Worm (Caenorhabditis elegans) whole organism, late embryonic: Measurements from ENCODE around the gene B0198.2.
A peak's percentile ranks its signal among the peaks of the same experiment; 100 is the strongest.

Source experiments
- C08G9.2 ChIP-seq: sonication (generic microtip); optimal IDR thresholded peaks from 2 replicates; lab custom pipeline; 2016; ENCODE audit warnings: mild to moderate bottlenecking, missing genetic modification characterization, moderate library complexity, missing compliant biosample characterization
- C38D4.7 ChIP-seq: fragments of 200-800 bp; sonication (Bioruptor generic); optimal IDR thresholded peaks from 2 replicates; lab custom pipeline; 2018; ENCODE audit warnings: mild to moderate bottlenecking, missing genetic modification characterization, moderate library complexity, missing compliant biosample characterization
- K02D7.2 ChIP-seq: sonication (generic microtip); optimal IDR thresholded peaks from 2 replicates; lab custom pipeline; 2017; ENCODE audit warnings: mild to moderate bottlenecking, missing genetic modification characterization, missing compliant biosample characterization
- Y22D7AL.16 ChIP-seq: sonication (generic microtip); optimal IDR thresholded peaks from 2 replicates; lab custom pipeline; 2016; ENCODE audit warnings: missing genetic modification characterization, missing compliant biosample characterization
- ahr-1 ChIP-seq: sonication (generic microtip); optimal IDR thresholded peaks from 2 replicates; lab custom pipeline; 2016; ENCODE audit warnings: missing genetic modification characterization, missing compliant biosample characterization
- ama-1 ChIP-seq: fragments of 150-350 bp; optimal IDR thresholded peaks from 2 replicates; lab custom pipeline; 2014
- ceh-19 ChIP-seq: fragments of 200-800 bp; sonication (Bioruptor generic); optimal IDR thresholded peaks from 2 replicates; lab custom pipeline; 2018; ENCODE audit warnings: mild to moderate bottlenecking, missing genetic modification characterization, missing compliant biosample characterization
- ceh-2 ChIP-seq: sonication (generic microtip); optimal IDR thresholded peaks from 2 replicates; lab custom pipeline; 2016; ENCODE audit warnings: missing genotype, missing genetic modification characterization, missing compliant biosample characterization
- ceh-30 ChIP-seq: fragments of 150-350 bp; optimal IDR thresholded peaks from 2 replicates; lab custom pipeline; 2014; ENCODE audit warnings: missing biosample characterization, missing genetic modification characterization
- ceh-31 ChIP-seq: sonication (generic microtip); optimal IDR thresholded peaks from 2 replicates; lab custom pipeline; 2016; ENCODE audit warnings: missing genetic modification characterization, missing compliant biosample characterization
- ceh-34 ChIP-seq: sonication (generic microtip); optimal IDR thresholded peaks from 2 replicates; lab custom pipeline; 2016; ENCODE audit warnings: mild to moderate bottlenecking, missing genetic modification characterization, missing compliant biosample characterization
- ceh-48 ChIP-seq: sonication (generic microtip); optimal IDR thresholded peaks from 2 replicates; lab custom pipeline; 2016; ENCODE audit warnings: missing genetic modification characterization, inconsistent platforms, missing compliant biosample characterization
- ceh-6 ChIP-seq: fragments of 200-800 bp; sonication (Bioruptor generic); optimal IDR thresholded peaks from 2 replicates; lab custom pipeline; 2018; ENCODE audit warnings: mild to moderate bottlenecking, missing genetic modification characterization, missing compliant biosample characterization
- ceh-9 ChIP-seq: sonication (generic microtip); optimal IDR thresholded peaks from 2 replicates; lab custom pipeline; 2016; ENCODE audit warnings: mild to moderate bottlenecking, missing genetic modification characterization, inconsistent platforms, missing compliant biosample characterization
- che-1 ChIP-seq: sonication (generic microtip); optimal IDR thresholded peaks from 2 replicates; lab custom pipeline; 2016; ENCODE audit warnings: mild to moderate bottlenecking, missing genetic modification characterization, missing compliant biosample characterization
- dmd-4 ChIP-seq: sonication (generic microtip); optimal IDR thresholded peaks from 2 replicates; lab custom pipeline; 2016; ENCODE audit warnings: borderline replicate concordance, missing genetic modification characterization, missing compliant biosample characterization
- dve-1 ChIP-seq: sonication (generic microtip); optimal IDR thresholded peaks from 2 replicates; lab custom pipeline; 2017; ENCODE audit warnings: antibody characterized with exemption, mild to moderate bottlenecking, missing genetic modification characterization, missing compliant biosample characterization
- elt-2 ChIP-seq: sonication (generic microtip); optimal IDR thresholded peaks from 2 replicates; lab custom pipeline; 2016; ENCODE audit warnings: missing genetic modification reagents, missing genetic modification characterization, missing compliant biosample characterization
- elt-4 ChIP-seq: sonication (generic microtip); optimal IDR thresholded peaks from 2 replicates; lab custom pipeline; 2016; ENCODE audit warnings: missing genetic modification characterization, missing compliant biosample characterization
- ets-4 ChIP-seq: sonication (generic microtip); optimal IDR thresholded peaks from 2 replicates; lab custom pipeline; 2016; ENCODE audit warnings: missing genetic modification characterization, missing compliant biosample characterization
- gmeb-2 ChIP-seq: sonication (generic microtip); optimal IDR thresholded peaks from 2 replicates; lab custom pipeline; 2016; ENCODE audit warnings: missing genetic modification characterization, inconsistent platforms, missing compliant biosample characterization
- hlh-13 ChIP-seq: fragments of 200-800 bp; sonication (Bioruptor generic); optimal IDR thresholded peaks from 2 replicates; lab custom pipeline; 2018; ENCODE audit warnings: mild to moderate bottlenecking, missing genetic modification characterization, missing compliant biosample characterization
- hlh-15 ChIP-seq: sonication (generic microtip); optimal IDR thresholded peaks from 2 replicates; lab custom pipeline; 2016; ENCODE audit warnings: missing genetic modification characterization, missing compliant biosample characterization
- hlh-6 ChIP-seq: sonication (generic microtip); optimal IDR thresholded peaks from 2 replicates; lab custom pipeline; 2016; ENCODE audit warnings: missing genotype, missing genetic modification characterization, missing compliant biosample characterization
- lin-11 ChIP-seq: fragments of 200-800 bp; sonication (Bioruptor generic); optimal IDR thresholded peaks from 2 replicates; lab custom pipeline; 2018; ENCODE audit warnings: mild to moderate bottlenecking, missing genetic modification characterization, missing compliant biosample characterization
- madf-2 ChIP-seq: sonication (generic microtip); optimal IDR thresholded peaks from 2 replicates; lab custom pipeline; 2017; ENCODE audit warnings: missing genetic modification characterization, missing compliant biosample characterization
- nhr-11 ChIP-seq: fragments of 150-350 bp; optimal IDR thresholded peaks from 2 replicates; lab custom pipeline; 2014; ENCODE audit warnings: missing biosample characterization, missing genetic modification characterization
- nhr-232 ChIP-seq: sonication (generic microtip); optimal IDR thresholded peaks from 2 replicates; lab custom pipeline; 2016; ENCODE audit warnings: missing genetic modification characterization, missing compliant biosample characterization
- odd-2 ChIP-seq: sonication (generic microtip); optimal IDR thresholded peaks from 2 replicates; lab custom pipeline; 2017; ENCODE audit warnings: antibody characterized with exemption, mild to moderate bottlenecking, missing genetic modification characterization, missing compliant biosample characterization
- pag-3 ChIP-seq: sonication (generic microtip); optimal IDR thresholded peaks from 2 replicates; lab custom pipeline; 2016; ENCODE audit warnings: missing compliant biosample characterization, missing genetic modification characterization, borderline replicate concordance
- pax-1 ChIP-seq: fragments of 150-350 bp; optimal IDR thresholded peaks from 2 replicates; lab custom pipeline; 2014; ENCODE audit warnings: missing biosample characterization, missing genetic modification characterization
- pha-2 ChIP-seq: sonication (generic microtip); optimal IDR thresholded peaks from 2 replicates; lab custom pipeline; 2017; ENCODE audit warnings: mild to moderate bottlenecking, missing genetic modification characterization, missing compliant biosample characterization
- pha-4 ChIP-seq: fragments of 150-350 bp; optimal IDR thresholded peaks from 2 replicates; lab custom pipeline; 2018; ENCODE audit warnings: missing biosample characterization, missing genetic modification reagents, missing genetic modification characterization
- pqm-1 ChIP-seq: sonication (generic microtip); optimal IDR thresholded peaks from 2 replicates; lab custom pipeline; 2016; ENCODE audit warnings: missing genetic modification characterization, missing compliant biosample characterization
- rnt-1 ChIP-seq: sonication (generic microtip); optimal IDR thresholded peaks from 2 replicates; lab custom pipeline; 2016; ENCODE audit warnings: missing genetic modification characterization, missing compliant biosample characterization
- sdc-2 ChIP-seq: sonication (generic microtip); optimal IDR thresholded peaks from 2 replicates; lab custom pipeline; 2016; ENCODE audit warnings: missing genotype, missing genetic modification characterization, missing compliant biosample characterization
- sox-2 ChIP-seq: fragments of 200-800 bp; sonication (Bioruptor generic); IDR thresholded peaks from 2 replicates; pipeline ENCODE4 v1.3.6; 2022; ENCODE audit warnings: missing genetic modification reagents, missing genetic modification characterization, missing compliant biosample characterization
- sox-4 ChIP-seq: sonication (generic microtip); optimal IDR thresholded peaks from 2 replicates; lab custom pipeline; 2017; ENCODE audit warnings: mild to moderate bottlenecking, missing genetic modification characterization, inconsistent platforms, missing compliant biosample characterization
- syd-9 ChIP-seq: sonication (generic microtip); optimal IDR thresholded peaks from 2 replicates; lab custom pipeline; 2016; ENCODE audit warnings: mild to moderate bottlenecking, missing genetic modification characterization, moderate library complexity, missing compliant biosample characterization
- tbx-7 ChIP-seq: sonication (generic microtip); optimal IDR thresholded peaks from 2 replicates; lab custom pipeline; 2016; ENCODE audit warnings: missing genotype, missing genetic modification characterization, missing compliant biosample characterization
- unc-42 ChIP-seq: sonication (generic microtip); optimal IDR thresholded peaks from 2 replicates; lab custom pipeline; 2016; ENCODE audit warnings: missing genotype, missing genetic modification characterization, missing compliant biosample characterization
- unc-55 ChIP-seq: sonication (generic microtip); optimal IDR thresholded peaks from 2 replicates; lab custom pipeline; 2017; ENCODE audit warnings: missing biosample characterization, missing genetic modification reagents, missing genetic modification characterization
- zip-5 ChIP-seq: sonication (generic microtip); optimal IDR thresholded peaks from 2 replicates; lab custom pipeline; 2016; ENCODE audit warnings: missing genetic modification characterization, missing compliant biosample characterization

The B0198.2 gene

ce11 chrX:12017908-12018479, 7.5 kb upstream of the B0198.2 start, which contains the start of the genes nmat-1 and ucr-2.1 (continued):
- TF ChIP-seq sdc-2 (tag; lab: Kevin White, UChicago) (peak; percentile 33), nhr-11 (tag; lab: Kevin White, UChicago) (no peak), madf-2 (no peak), C38D4.7 (GFP tag; lab: Kevin White, UChicago) (no peak), ahr-1 (tag; lab: Kevin White, UChicago) (no peak), ama-1 (no peak), ceh-48 (tag; lab: Kevin White, UChicago) (peak; percentile 29), tbx-7 (tag; lab: Kevin White, UChicago) (no peak), K02D7.2 (tag; lab: Kevin White, UChicago) (no peak), elt-2 (peak; percentile 31), ceh-9 (tag; lab: Kevin White, UChicago) (no peak), ceh-34 (peak; percentile 12), sox-4 (no peak), ceh-19 (GFP tag; lab: Kevin White, UChicago) (no peak), ets-4 (tag; lab: Kevin White, UChicago) (peak; percentile 46), zip-5 (tag; lab: Kevin White, UChicago) (no peak), odd-2 (tag; lab: Kevin White, UChicago) (no peak), Y22D7AL.16 (tag; lab: Kevin White, UChicago) (no peak), nhr-232 (tag; lab: Kevin White, UChicago) (no peak), C08G9.2 (peak; percentile 64), sox-2 (GFP tag; lab: Robert Waterston, UW) (no peak), pag-3 (tag; lab: Kevin White, UChicago) (no peak)

DNA sequence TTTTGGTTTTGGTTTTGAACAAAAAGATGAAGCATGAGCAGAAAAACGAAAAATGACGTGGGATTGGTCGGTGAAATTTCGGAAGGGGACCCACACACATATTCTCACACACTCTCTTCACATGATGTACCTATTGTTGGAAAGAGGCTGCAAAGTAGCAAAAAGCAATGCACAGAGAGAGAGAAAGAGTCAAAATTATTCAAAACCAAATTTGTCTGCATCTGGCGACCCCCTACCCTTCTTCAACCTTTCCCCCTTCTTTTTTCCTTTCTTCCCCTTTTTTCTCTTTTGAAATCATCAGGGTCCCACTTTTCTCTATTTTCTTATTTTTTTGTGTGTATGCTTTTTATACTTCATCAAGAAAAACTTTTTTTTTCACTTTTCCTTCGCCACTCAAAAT, 4.1 kb upstream of the B0198.2 start:
- TF ChIP-seq syd-9 (no peak), unc-42 (tag; lab: Kevin White, UChicago) (peak; percentile 57), dmd-4 (no peak), hlh-15 (tag; lab: Kevin White, UChicago) (no peak)

- TF ChIP-seq C38D4.7 (GFP tag; lab: Kevin White, UChicago) = no peak
- no peak for TF ChIP-seq pqm-1 (tag; lab: Kevin White, UChicago)
- TF ChIP-seq hlh-15 (tag; lab: Kevin White, UChicago) = no peak
Measured at ce11 chrX:12022496-12022895, 3.0 kb upstream of the B0198.2 start.

DNA sequence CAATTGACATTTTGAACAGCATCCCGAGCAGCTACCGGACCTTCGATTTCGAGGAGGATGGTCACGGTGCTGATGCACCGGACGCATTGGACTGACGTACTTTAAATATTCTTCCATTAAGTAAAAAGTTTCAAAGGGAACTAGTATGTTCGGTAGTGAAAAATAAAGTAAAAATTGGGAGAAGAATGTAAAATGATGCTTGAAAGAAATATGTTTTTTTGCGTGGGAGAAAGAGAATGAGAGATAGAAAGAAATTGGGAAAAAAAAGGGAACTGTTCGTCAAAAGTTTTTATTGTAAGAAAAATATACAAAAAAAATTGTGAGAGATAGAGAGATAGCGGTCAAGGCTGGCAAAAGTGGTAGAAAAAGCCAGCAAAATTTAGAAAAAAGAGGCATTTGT, 8.4 kb downstream of the B0198.2 start, which contains the start of gene tsp-20:
tsp-20 (minus strand) TSS at position 101 of the 400 bp plus-strand sequence.
- TF ChIP-seq ceh-19 (GFP tag; lab: Kevin White, UChicago) (no peak), sox-2 (GFP tag; lab: Robert Waterston, UW) (no peak), unc-55 (no peak), nhr-11 (tag; lab: Kevin White, UChicago) (no peak), hlh-13 (GFP tag; lab: Kevin White, UChicago) (no peak), ceh-2 (tag; lab: Kevin White, UChicago) (no peak), zip-5 (tag; lab: Kevin White, UChicago) (no peak), che-1 (no peak), gmeb-2 (tag; lab: Kevin White, UChicago) (no peak), dve-1 (tag; lab: Kevin White, UChicago) (no peak)

- no peak for TF ChIP-seq ceh-9 (tag; lab: Kevin White, UChicago)
- TF ChIP-seq hlh-6 (tag; lab: Kevin White, UChicago) = no peak
- no peak for TF ChIP-seq ceh-30 (tag; lab: Kevin White, UChicago)
- TF ChIP-seq che-1 = no peak
- TF ChIP-seq ceh-6 (GFP tag; lab: Kevin White, UChicago) = no peak
- TF ChIP-seq lin-11 = no peak
- TF ChIP-seq rnt-1 (tag; lab: Kevin White, UChicago) = no peak
- no peak for TF ChIP-seq zip-5 (tag; lab: Kevin White, UChicago)
- TF ChIP-seq ceh-34 = no peak
- no peak for TF ChIP-seq elt-4 (tag; lab: Kevin White, UChicago)
- TF ChIP-seq ceh-31 (tag; lab: Kevin White, UChicago) = no peak
- TF ChIP-seq pax-1 (tag; lab: Kevin White, UChicago) = no peak
- TF ChIP-seq unc-42 (tag; lab: Kevin White, UChicago) = no peak
- TF ChIP-seq nhr-11 (tag; lab: Kevin White, UChicago) = no peak
- TF ChIP-seq pha-4 (tag; lab: Kevin White, UChicago) = no peak
- TF ChIP-seq pha-2 (tag; lab: Kevin White, UChicago) = no peak
- no peak for TF ChIP-seq sdc-2 (tag; lab: Kevin White, UChicago)
Measured at ce11 chrX:12034661-12035060, 9.1 kb downstream of the B0198.2 start.
